Fruit fly (Drosophila melanogaster): ENCODE measurements around the gene CG42467.

DNA sequence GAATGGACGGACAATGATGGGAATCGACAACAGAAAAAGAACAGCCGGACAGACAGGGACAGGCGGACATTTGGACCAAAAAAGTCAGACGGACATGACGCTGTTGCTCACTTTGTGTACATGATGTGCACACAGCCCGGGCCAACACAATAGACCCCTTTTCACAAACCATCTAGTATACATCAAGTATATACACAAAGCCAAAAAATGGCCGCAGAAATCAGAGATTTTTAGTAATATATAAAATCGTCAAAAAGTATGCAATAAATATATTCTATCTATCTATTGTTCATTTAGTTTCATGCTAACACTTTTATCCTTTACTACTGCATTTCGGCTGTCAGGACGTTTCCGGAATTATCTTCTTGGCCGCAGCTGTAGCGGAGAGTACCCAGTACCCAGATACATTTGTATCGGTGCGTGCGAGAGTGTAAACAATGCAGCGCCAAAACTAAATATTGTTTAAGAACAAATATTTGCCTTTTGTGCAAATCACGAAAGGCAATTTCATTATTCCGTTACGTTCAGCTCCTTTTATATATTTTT lies 18.4 kb downstream of the CG42467 start:
- peak; percentile 17 for TF ChIP-seq h (GFP tag; optimal IDR thresholded peaks at IDR 0.05)
- TF ChIP-seq jim (GFP tag; optimal IDR thresholded peaks at IDR 0.05) = no peak
- no peak for TF ChIP-seq Hr83 (GFP tag; optimal IDR thresholded peaks at IDR 0.05; ENCODE audit: poor library complexity, severe bottlenecking)
- TF ChIP-seq psq (GFP tag; optimal IDR thresholded peaks at IDR 0.05) = no peak
- no peak for TF ChIP-seq lola (GFP tag; optimal IDR thresholded peaks at IDR 0.05)
- no peak for TF ChIP-seq usp (GFP tag; optimal IDR thresholded peaks at IDR 0.05)
- TF ChIP-seq Abd-B (GFP tag; optimal IDR thresholded peaks at IDR 0.05) = no peak
- no peak for TF ChIP-seq Hr78 (GFP tag; optimal IDR thresholded peaks at IDR 0.05)
- TF ChIP-seq CrebA (GFP tag; optimal IDR thresholded peaks at IDR 0.05; ENCODE audit: borderline replicate concordance) = no peak
- TF ChIP-seq pan (optimal IDR thresholded peaks at IDR 0.05) = no peak
- no peak for TF ChIP-seq Hnf4 (GFP tag; optimal IDR thresholded peaks at IDR 0.05)
- TF ChIP-seq dmrt93B (GFP tag; optimal IDR thresholded peaks at IDR 0.05) = peak; percentile 1
- TF ChIP-seq rgr (GFP tag; optimal IDR thresholded peaks at IDR 0.05) = no peak
- TF ChIP-seq Jra (GFP tag; optimal IDR thresholded peaks at IDR 0.05) = no peak

Data from whole organism, wandering third instar larva.